Fruit fly (Drosophila melanogaster) whole organism, embryonic: ENCODE results near the gene Dop1R2.

Experiments
- Ada2b ChIP-seq: fragments of 200-800 bp; sonication (Bioruptor generic); IDR thresholded peaks from 2 replicates; pipeline ENCODE4 v1.3.6; 2022; ENCODE audit warnings: missing biosample characterization, missing genetic modification characterization
- Blimp-1 ChIP-seq: fragments of 200-800 bp; sonication (Bioruptor generic); optimal IDR thresholded peaks from 3 replicates; lab custom pipeline; 2018; ENCODE audit warnings: missing biosample characterization, missing genetic modification characterization, mild to moderate bottlenecking, moderate library complexity, missing genetic modification reagents
- CG10366 ChIP-seq: fragments of 200-800 bp; sonication (Bioruptor generic); IDR thresholded peaks from 2 replicates; pipeline ENCODE4 v1.3.6; 2022; ENCODE audit warnings: missing biosample characterization, missing genetic modification characterization
- CG12219 ChIP-seq: fragments of 200-800 bp; sonication (Bioruptor generic); optimal IDR thresholded peaks from 3 replicates; lab custom pipeline; 2018; ENCODE audit warnings: missing biosample characterization, mild to moderate bottlenecking, missing genetic modification characterization
- CG12769 ChIP-seq: fragments of 200-800 bp; sonication (Bioruptor generic); optimal IDR thresholded peaks from 2 replicates; lab custom pipeline; 2019; ENCODE audit warnings: missing biosample characterization, mild to moderate bottlenecking, missing genetic modification characterization, moderate library complexity
- CG13296 ChIP-seq: fragments of 200-800 bp; sonication (Bioruptor generic); optimal IDR thresholded peaks from 3 replicates; lab custom pipeline; 2018; ENCODE audit warnings: missing biosample characterization, mild to moderate bottlenecking, missing genetic modification characterization
- CG13424 ChIP-seq: fragments of 200-800 bp; sonication (Bioruptor generic); optimal IDR thresholded peaks from 2 replicates; lab custom pipeline; 2019; ENCODE audit warnings: missing biosample characterization, mild to moderate bottlenecking, missing genetic modification characterization, moderate library complexity
- CG13775 ChIP-seq: fragments of 200-800 bp; sonication (Bioruptor generic); optimal IDR thresholded peaks from 3 replicates; lab custom pipeline; 2017; ENCODE audit warnings: missing biosample characterization, mild to moderate bottlenecking, missing genetic modification characterization
- CG14667 ChIP-seq: fragments of 200-800 bp; sonication (Bioruptor generic); IDR thresholded peaks from 2 replicates; pipeline ENCODE4 v1.3.6; 2022; ENCODE audit warnings: missing biosample characterization, missing genetic modification characterization
- CG14710 ChIP-seq: fragments of 200-800 bp; sonication (Bioruptor generic); optimal IDR thresholded peaks from 3 replicates; lab custom pipeline; 2019; ENCODE audit warnings: missing biosample characterization, mild to moderate bottlenecking, missing genetic modification characterization, moderate library complexity
- CG14860 ChIP-seq: fragments of 200-800 bp; sonication (Bioruptor generic); IDR thresholded peaks from 3 replicates; pipeline ENCODE4 v1.3.6; 2022; ENCODE audit warnings: missing biosample characterization, missing genetic modification characterization; ENCODE audit not compliant: partially characterized antibody
- CG1529 ChIP-seq: fragments of 200-800 bp; sonication (Bioruptor generic); optimal IDR thresholded peaks from 3 replicates; lab custom pipeline; 2018; ENCODE audit warnings: missing biosample characterization, missing genetic modification characterization
- CG15601 ChIP-seq: fragments of 200-800 bp; sonication (Bioruptor generic); optimal IDR thresholded peaks from 3 replicates; lab custom pipeline; 2019; ENCODE audit warnings: missing biosample characterization, mild to moderate bottlenecking, missing genetic modification characterization, moderate library complexity
- CG16863 ChIP-seq: fragments of 200-800 bp; sonication (Bioruptor generic); optimal IDR thresholded peaks from 3 replicates; lab custom pipeline; 2016; ENCODE audit warnings: missing biosample characterization, missing genetic modification characterization
- CG17361 ChIP-seq: fragments of 200-800 bp; sonication (Bioruptor generic); IDR thresholded peaks from 3 replicates; pipeline ENCODE4 v1.3.6; 2022; ENCODE audit warnings: missing biosample characterization, missing genetic modification characterization
- CG18476 ChIP-seq: fragments of 200-800 bp; sonication (Bioruptor generic); optimal IDR thresholded peaks from 2 replicates; lab custom pipeline; 2016; ENCODE audit warnings: missing biosample characterization, mild to moderate bottlenecking, missing genetic modification characterization
- CG2875 ChIP-seq: fragments of 200-800 bp; sonication (Bioruptor generic); optimal IDR thresholded peaks from 2 replicates; lab custom pipeline; 2017; ENCODE audit warnings: missing biosample characterization, mild to moderate bottlenecking, missing genetic modification characterization, missing genetic modification reagents
- CG31441 ChIP-seq: fragments of 200-800 bp; sonication (Bioruptor generic); IDR thresholded peaks from 2 replicates; pipeline ENCODE4 v1.3.6; 2022; ENCODE audit warnings: missing biosample characterization, missing genetic modification characterization
- CG34422 ChIP-seq: fragments of 200-800 bp; sonication (Bioruptor generic); IDR thresholded peaks from 3 replicates; pipeline ENCODE4 v1.3.6; 2022; ENCODE audit warnings: missing biosample characterization, missing genetic modification characterization
- CG4424 ChIP-seq: fragments of 200-800 bp; sonication (Bioruptor generic); optimal IDR thresholded peaks from 3 replicates; lab custom pipeline; 2016; ENCODE audit warnings: missing biosample characterization, missing genetic modification characterization
- CG5180 ChIP-seq: fragments of 200-800 bp; sonication (Bioruptor generic); optimal IDR thresholded peaks from 3 replicates; lab custom pipeline; 2017; ENCODE audit warnings: missing biosample characterization, missing genetic modification characterization, mild to moderate bottlenecking, moderate library complexity, missing genetic modification reagents
- CG6254 ChIP-seq: fragments of 200-800 bp; sonication (Bioruptor generic); optimal IDR thresholded peaks from 3 replicates; lab custom pipeline; 2017; ENCODE audit warnings: mild to moderate bottlenecking, missing biosample characterization, missing genetic modification reagents, missing genetic modification characterization
- CG6813 ChIP-seq: fragments of 200-800 bp; sonication (Bioruptor generic); optimal IDR thresholded peaks from 2 replicates; lab custom pipeline; 2017; ENCODE audit warnings: missing biosample characterization, missing genetic modification characterization, mild to moderate bottlenecking, moderate library complexity, missing genetic modification reagents
- CG8089 ChIP-seq: fragments of 200-800 bp; sonication (Bioruptor generic); optimal IDR thresholded peaks from 3 replicates; lab custom pipeline; 2016; ENCODE audit warnings: missing biosample characterization, missing genetic modification characterization
- CG9437 ChIP-seq: fragments of 200-800 bp; sonication (Bioruptor generic); optimal IDR thresholded peaks from 2 replicates; lab custom pipeline; 2018; ENCODE audit warnings: missing biosample characterization, mild to moderate bottlenecking, missing genetic modification characterization
- Camta ChIP-seq: fragments of 200-800 bp; sonication (Bioruptor generic); optimal IDR thresholded peaks from 2 replicates; lab custom pipeline; 2016; ENCODE audit warnings: missing biosample characterization, missing genetic modification characterization
- Kr ChIP-seq: fragments of 200-800 bp; sonication (Bioruptor generic); optimal IDR thresholded peaks from 2 replicates; lab custom pipeline; 2017; ENCODE audit warnings: missing biosample characterization, mild to moderate bottlenecking, missing genetic modification characterization
- MBD-R2 ChIP-seq: fragments of 200-800 bp; sonication (Bioruptor generic); IDR thresholded peaks from 2 replicates; pipeline ENCODE4 v1.3.6; 2022; ENCODE audit warnings: missing biosample characterization, missing genetic modification characterization
- NfI ChIP-seq: fragments of 200-800 bp; sonication (Bioruptor generic); optimal IDR thresholded peaks from 3 replicates; lab custom pipeline; 2018; ENCODE audit warnings: missing biosample characterization, mild to moderate bottlenecking, missing genetic modification characterization, moderate library complexity
- Oli ChIP-seq: fragments of 200-800 bp; sonication (Bioruptor generic); optimal IDR thresholded peaks from 2 replicates; lab custom pipeline; 2018; ENCODE audit warnings: missing biosample characterization, mild to moderate bottlenecking, missing genetic modification characterization, moderate library complexity
- Opbp ChIP-seq: fragments of 200-800 bp; sonication (Bioruptor generic); IDR thresholded peaks from 3 replicates; pipeline ENCODE4 v1.3.6; 2022; ENCODE audit warnings: missing biosample characterization, missing genetic modification characterization; ENCODE audit not compliant: partially characterized antibody
- Rx ChIP-seq: fragments of 200-800 bp; sonication (Bioruptor generic); IDR thresholded peaks from 2 replicates; pipeline ENCODE4 v1.3.6; 2022; ENCODE audit warnings: missing biosample characterization, missing genetic modification characterization
- Sox100B ChIP-seq: fragments of 200-800 bp; sonication (Bioruptor generic); optimal IDR thresholded peaks from 3 replicates; lab custom pipeline; 2018; ENCODE audit warnings: missing biosample characterization, mild to moderate bottlenecking, missing genetic modification characterization
- cwo ChIP-seq: fragments of 200-800 bp; sonication (Bioruptor generic); optimal IDR thresholded peaks from 3 replicates; lab custom pipeline; 2017; ENCODE audit warnings: missing biosample characterization, missing genetic modification characterization, mild to moderate bottlenecking, moderate library complexity, missing genetic modification reagents
- disco-r ChIP-seq: fragments of 200-800 bp; sonication (Bioruptor generic); optimal IDR thresholded peaks from 2 replicates; lab custom pipeline; 2016; ENCODE audit warnings: missing biosample characterization, missing genetic modification characterization
- dmrt11E ChIP-seq: fragments of 200-800 bp; sonication (Bioruptor generic); optimal IDR thresholded peaks from 3 replicates; lab custom pipeline; 2018; ENCODE audit warnings: missing biosample characterization, mild to moderate bottlenecking, missing genetic modification characterization, moderate library complexity
- dpn ChIP-seq, 2 experiments: fragments of 200-800 bp; sonication (Bioruptor generic); optimal IDR thresholded peaks; 3 replicates each; lab custom pipeline; 2016; ENCODE audit warnings: missing biosample characterization in 2 of 2, missing genetic modification characterization in 2 of 2
- fd96Cb ChIP-seq: fragments of 200-800 bp; sonication (Bioruptor generic); optimal IDR thresholded peaks from 2 replicates; lab custom pipeline; 2018; ENCODE audit warnings: missing biosample characterization, mild to moderate bottlenecking, missing genetic modification characterization, moderate library complexity
- ftz-f1 ChIP-seq: fragments of 200-800 bp; sonication (Bioruptor generic); optimal IDR thresholded peaks from 2 replicates; lab custom pipeline; 2016; ENCODE audit warnings: missing biosample characterization, missing genetic modification characterization
- gcm2 ChIP-seq: fragments of 200-800 bp; sonication (Bioruptor generic); optimal IDR thresholded peaks from 2 replicates; lab custom pipeline; 2016; ENCODE audit warnings: missing biosample characterization, missing genetic modification characterization
- grau ChIP-seq: fragments of 200-800 bp; optimal IDR thresholded peaks from 3 replicates; lab custom pipeline; 2019; ENCODE audit warnings: missing biosample characterization, mild to moderate bottlenecking, missing genetic modification characterization, moderate library complexity
- gsb-n ChIP-seq: fragments of 200-800 bp; sonication (Bioruptor generic); optimal IDR thresholded peaks from 3 replicates; lab custom pipeline; 2018; ENCODE audit warnings: missing biosample characterization, mild to moderate bottlenecking, missing genetic modification characterization
- h ChIP-seq: fragments of >200 bp; optimal IDR thresholded peaks from 2 replicates; lab custom pipeline; 2017
- lab ChIP-seq: fragments of 200-800 bp; sonication (Bioruptor generic); optimal IDR thresholded peaks from 3 replicates; lab custom pipeline; 2017; ENCODE audit warnings: missing biosample characterization, missing genetic modification characterization, mild to moderate bottlenecking, moderate library complexity, missing genetic modification reagents
- mirr ChIP-seq: fragments of 200-800 bp; sonication (Bioruptor generic); optimal IDR thresholded peaks from 3 replicates; lab custom pipeline; 2018; ENCODE audit warnings: missing biosample characterization, mild to moderate bottlenecking, missing genetic modification characterization
- psq ChIP-seq: fragments of 200-800 bp; sonication (Bioruptor generic); optimal IDR thresholded peaks from 2 replicates; lab custom pipeline; 2017; ENCODE audit warnings: missing biosample characterization, missing genetic modification characterization
- run ChIP-seq: fragments of 200-800 bp; sonication (Bioruptor generic); optimal IDR thresholded peaks from 3 replicates; lab custom pipeline; 2018; ENCODE audit warnings: missing biosample characterization, mild to moderate bottlenecking, missing genetic modification characterization
- sc ChIP-seq, 3 experiments: fragments of >200 bp in 2 of 3; fragments of 200-800 bp in 1 of 3; sonication (Bioruptor generic) in 1 of 3; optimal IDR thresholded peaks; 2 replicates in 2 of 3; 3 replicates in 1 of 3; lab custom pipeline; 2017; ENCODE audit warnings: mild to moderate bottlenecking in 1 of 3, missing biosample characterization in 1 of 3, missing genetic modification characterization in 1 of 3, missing genetic modification reagents in 1 of 3
- sens ChIP-seq: fragments of 200-800 bp; sonication (Bioruptor generic); peaks from one replicate; lab custom pipeline; 2016; ENCODE audit warnings: missing biosample characterization, missing genetic modification characterization
- z ChIP-seq: fragments of 200-800 bp; sonication (Bioruptor generic); IDR thresholded peaks from 3 replicates; pipeline ENCODE4 v1.3.6; 2022; ENCODE audit warnings: missing biosample characterization, missing genetic modification characterization

Dop1R2 gene

dm6 chr3R:29581420-29581819 lies 78.4 kb downstream of the Dop1R2 start (continued):
- TF ChIP-seq lab (GFP tag; lab: Kevin White, UChicago) (peak; percentile 62), psq (GFP tag; lab: Kevin White, UChicago) (no peak), CG13775 (GFP tag; lab: Kevin White, UChicago) (peak; percentile 31), CG15601 (peak; percentile 38), ftz-f1 (GFP tag; lab: Kevin White, UChicago) (no peak), CG14710 (peak; percentile 66), MBD-R2 (GFP tag; lab: Robert Waterston, UW) (no peak), CG12769 (tag; lab: Kevin White, UChicago) (no peak), CG10366 (GFP tag; lab: Robert Waterston, UW) (no peak), CG6254 (peak; percentile 60), NfI (GFP tag; lab: Kevin White, UChicago) (peak; percentile 30), grau (peak; percentile 59), CG16863 (GFP tag; lab: Kevin White, UChicago) (no peak), CG31441 (GFP tag; lab: Robert Waterston, UW) (peak; percentile 57), CG18476 (no peak), CG13296 (peak; percentile 12), gsb-n (tag; lab: Kevin White, UChicago) (peak; percentile 47), Oli (tag; lab: Kevin White, UChicago) (peak; percentile 48), Rx (GFP tag; lab: Robert Waterston, UW) (no peak), CG4424 (peak; percentile 53), run (tag; lab: Kevin White, UChicago) (no peak), gcm2 (GFP tag; lab: Kevin White, UChicago) (no peak), CG12219 (GFP tag; lab: Kevin White, UChicago) (peak; percentile 15), mirr (GFP tag; lab: Kevin White, UChicago) (no peak), CG6813 (GFP tag; lab: Kevin White, UChicago) (peak; percentile 40), dpn (GFP tag; optimal IDR thresholded peaks at IDR 0.05; lab: Kevin White, UChicago) (peak in 1 of 2 experiments; percentile 31), CG14667 (GFP tag; lab: Robert Waterston, UW) (no peak), z (GFP tag; lab: Robert Waterston, UW) (no peak), CG14860 (no peak), Ada2b (GFP tag; lab: Robert Waterston, UW) (no peak), sens (GFP tag; lab: Kevin White, UChicago) (peak; percentile 61), h (lab: Kevin White, UChicago) (no peak), CG1529 (peak; percentile 29), CG13424 (peak; percentile 62), CG9437 (GFP tag; lab: Kevin White, UChicago) (peak; percentile 9), CG2875 (GFP tag; lab: Kevin White, UChicago) (peak; percentile 7), Sox100B (GFP tag; lab: Kevin White, UChicago) (peak; percentile 50), cwo (GFP tag; lab: Kevin White, UChicago) (peak; percentile 24), Opbp (GFP tag; lab: Robert Waterston, UW) (no peak), CG34422 (GFP tag; lab: Robert Waterston, UW) (no peak), fd96Cb (peak; percentile 63), Camta (GFP tag; lab: Kevin White, UChicago) (no peak), CG5180 (no peak), CG8089 (GFP tag; lab: Kevin White, UChicago) (no peak), disco-r (no peak), Blimp-1 (GFP tag; lab: Kevin White, UChicago) (peak; percentile 53), sc (optimal IDR thresholded peaks at IDR 0.05; lab: Kevin White, UChicago) (no peak), sc (GFP tag; optimal IDR thresholded peaks at IDR 0.05; lab: Kevin White, UChicago) (peak; percentile 10), Kr (no peak), CG17361 (GFP tag; lab: Robert Waterston, UW) (peak; percentile 43; the same call in 2 of the 3 replicates), dmrt11E (peak; percentile 74)
